Worm (Caenorhabditis elegans) whole organism, L1 larva: ENCODE measurements around the gene dop-6.

Experiments
- C16A3.4 ChIP-seq: fragments of 150-350 bp; optimal IDR thresholded peaks from 2 replicates; lab custom pipeline; 2014; ENCODE audit warnings: missing biosample characterization, missing genetic modification characterization
- F16B12.6 ChIP-seq: fragments of 150-350 bp; optimal IDR thresholded peaks from 2 replicates; lab custom pipeline; 2014; ENCODE audit warnings: missing biosample characterization, missing genetic modification characterization
- alr-1 ChIP-seq: fragments of 200-800 bp; sonication (Bioruptor generic); optimal IDR thresholded peaks from 2 replicates; lab custom pipeline; 2018; ENCODE audit warnings: borderline replicate concordance, mild to moderate bottlenecking, missing genetic modification characterization, missing compliant biosample characterization
- aly-2 ChIP-seq: fragments of 150-350 bp; optimal IDR thresholded peaks from 2 replicates; lab custom pipeline; 2014; ENCODE audit warnings: missing biosample characterization, missing genetic modification characterization
- ama-1 ChIP-seq: fragments of 150-350 bp; optimal IDR thresholded peaks from 2 replicates; lab custom pipeline; 2014
- ceh-63 ChIP-seq: fragments of 200-800 bp; sonication (Bioruptor generic); optimal IDR thresholded peaks from 2 replicates; lab custom pipeline; 2018; ENCODE audit warnings: mild to moderate bottlenecking, missing genetic modification characterization, missing compliant biosample characterization
- ceh-8 ChIP-seq: fragments of 200-800 bp; sonication (Bioruptor generic); optimal IDR thresholded peaks from 2 replicates; lab custom pipeline; 2018; ENCODE audit warnings: mild to moderate bottlenecking, missing genetic modification characterization, moderate library complexity, missing compliant biosample characterization
- ceh-82 ChIP-seq, 3 experiments: fragments of 150-350 bp in 1 of 3; sonication (generic microtip) in 2 of 3; optimal IDR thresholded peaks; 2 replicates each; lab custom pipeline; 2014 to 2017; ENCODE audit warnings: missing biosample characterization in 3 of 3, missing genetic modification characterization in 3 of 3
- ceh-88 ChIP-seq: fragments of 200-800 bp; sonication (Bioruptor generic); IDR thresholded peaks from 2 replicates; pipeline ENCODE4 v1.3.6; 2022; ENCODE audit warnings: missing genetic modification characterization, missing compliant biosample characterization
- ceh-90 ChIP-seq: sonication (generic microtip); optimal IDR thresholded peaks from 2 replicates; lab custom pipeline; 2016; ENCODE audit warnings: missing genetic modification characterization, missing compliant biosample characterization
- ces-1 ChIP-seq: fragments of 150-350 bp; optimal IDR thresholded peaks from 2 replicates; lab custom pipeline; 2014; ENCODE audit warnings: missing biosample characterization, missing genetic modification reagents, missing genetic modification characterization
- efl-3 ChIP-seq: fragments of 200-800 bp; sonication (Bioruptor generic); optimal IDR thresholded peaks from 2 replicates; lab custom pipeline; 2018; ENCODE audit warnings: mild to moderate bottlenecking, missing genetic modification characterization, missing compliant biosample characterization
- egl-13 ChIP-seq: sonication (generic microtip); optimal IDR thresholded peaks from 2 replicates; lab custom pipeline; 2016; ENCODE audit warnings: missing genotype, missing genetic modification reagents, missing genetic modification characterization, missing compliant biosample characterization
- egl-27 ChIP-seq, 2 experiments: fragments of 150-350 bp in 1 of 2; sonication (generic microtip); optimal IDR thresholded peaks; 3 replicates each; lab custom pipeline; 2017 to 2018; ENCODE audit warnings: missing biosample characterization in 2 of 2, missing genetic modification characterization in 2 of 2, missing genetic modification reagents in 2 of 2
- fkh-10 ChIP-seq: sonication (generic microtip); optimal IDR thresholded peaks from 2 replicates; lab custom pipeline; 2017; ENCODE audit warnings: missing biosample characterization, missing genetic modification reagents, missing genetic modification characterization
- fkh-8 ChIP-seq: sonication (generic microtip); optimal IDR thresholded peaks from 2 replicates; lab custom pipeline; 2016; ENCODE audit warnings: mild to moderate bottlenecking, missing genetic modification characterization, missing compliant biosample characterization
- fos-1 ChIP-seq: fragments of 150-350 bp; optimal IDR thresholded peaks from 2 replicates; lab custom pipeline; 2014; ENCODE audit warnings: missing biosample characterization, missing genetic modification characterization
- grh-1 ChIP-seq: fragments of 200-800 bp; sonication (Bioruptor generic); IDR thresholded peaks from 2 replicates; pipeline ENCODE4 v1.3.6; 2022; ENCODE audit warnings: missing genetic modification reagents, missing genetic modification characterization, missing compliant biosample characterization
- hlh-17 ChIP-seq: fragments of 200-800 bp; sonication (Bioruptor generic); optimal IDR thresholded peaks from 2 replicates; lab custom pipeline; 2018; ENCODE audit warnings: missing genetic modification characterization, mild to moderate bottlenecking, missing compliant biosample characterization, moderate library complexity, borderline replicate concordance
- hpl-2 ChIP-seq: fragments of 150-350 bp; optimal IDR thresholded peaks from 2 replicates; lab custom pipeline; 2014; ENCODE audit warnings: missing biosample characterization, missing genetic modification reagents, missing genetic modification characterization
- isw-1 ChIP-seq: fragments of 200-800 bp; sonication (Bioruptor generic); IDR thresholded peaks from 2 replicates; pipeline ENCODE4 v1.3.6; 2022; ENCODE audit warnings: missing genetic modification characterization, missing compliant biosample characterization
- lin-15B ChIP-seq: fragments of 150-350 bp; sonication (generic microtip); optimal IDR thresholded peaks from 3 replicates; lab custom pipeline; 2014; ENCODE audit warnings: missing biosample characterization, missing genetic modification characterization
- lir-3 ChIP-seq: sonication (generic microtip); optimal IDR thresholded peaks from 2 replicates; lab custom pipeline; 2016; ENCODE audit warnings: mild to moderate bottlenecking, missing genetic modification characterization, moderate library complexity, missing compliant biosample characterization; ENCODE audit not compliant: poor library complexity
- lsy-2 ChIP-seq, 2 experiments: fragments of 150-350 bp; optimal IDR thresholded peaks; 2 replicates each; lab custom pipeline; 2014; ENCODE audit warnings: missing biosample characterization in 2 of 2, missing genetic modification characterization in 2 of 2
- mab-9 ChIP-seq: fragments of 200-800 bp; sonication (Bioruptor generic); IDR thresholded peaks from 2 replicates; pipeline ENCODE4 v1.3.6; 2022; ENCODE audit warnings: missing genetic modification reagents, missing genetic modification characterization, missing compliant biosample characterization
- mef-2 ChIP-seq: fragments of 150-350 bp; optimal IDR thresholded peaks from 2 replicates; lab custom pipeline; 2014; ENCODE audit warnings: missing biosample characterization, missing genetic modification characterization
- nhr-19 ChIP-seq: fragments of 200-800 bp; sonication (Bioruptor generic); conservative IDR thresholded peaks from 2 replicates; pipeline ENCODE4 v1.3.6; 2022; ENCODE audit warnings: missing genetic modification characterization, missing compliant biosample characterization
- nhr-28 ChIP-seq: fragments of 150-350 bp; optimal IDR thresholded peaks from 2 replicates; lab custom pipeline; 2014; ENCODE audit warnings: missing biosample characterization, missing genetic modification characterization
- nhr-71 ChIP-seq: sonication (generic microtip); optimal IDR thresholded peaks from 2 replicates; lab custom pipeline; 2016; ENCODE audit warnings: mild to moderate bottlenecking, missing genetic modification characterization, moderate library complexity, missing compliant biosample characterization
- rnt-1 ChIP-seq: sonication (generic microtip); optimal IDR thresholded peaks from 2 replicates; lab custom pipeline; 2016; ENCODE audit warnings: mild to moderate bottlenecking, missing genetic modification characterization, moderate library complexity, missing compliant biosample characterization
- snpc-4 ChIP-seq: fragments of 150-350 bp; optimal IDR thresholded peaks from 2 replicates; lab custom pipeline; 2014; ENCODE audit warnings: missing biosample characterization, missing genetic modification characterization
- swsn-7 ChIP-seq: sonication (generic microtip); optimal IDR thresholded peaks from 2 replicates; lab custom pipeline; 2016; ENCODE audit warnings: missing genetic modification characterization, missing compliant biosample characterization
- tbx-2 ChIP-seq: sonication (generic microtip); optimal IDR thresholded peaks from 2 replicates; lab custom pipeline; 2016; ENCODE audit warnings: missing genetic modification characterization, missing compliant biosample characterization
- tlp-1 ChIP-seq: fragments of 150-350 bp; optimal IDR thresholded peaks from 2 replicates; lab custom pipeline; 2014; ENCODE audit warnings: missing biosample characterization, missing genetic modification characterization
- unc-130 ChIP-seq: fragments of 150-350 bp; optimal IDR thresholded peaks from 2 replicates; lab custom pipeline; 2017; ENCODE audit warnings: missing biosample characterization, missing genetic modification characterization, inconsistent platforms
- unc-86 ChIP-seq: sonication (generic microtip); optimal IDR thresholded peaks from 2 replicates; lab custom pipeline; 2016; ENCODE audit warnings: missing genetic modification characterization, missing compliant biosample characterization
- unc-98 ChIP-seq: fragments of 200-800 bp; sonication (Bioruptor generic); IDR thresholded peaks from 2 replicates; pipeline ENCODE4 v1.3.6; 2022; ENCODE audit warnings: missing genetic modification characterization, missing compliant biosample characterization
- xbp-1 ChIP-seq: sonication (generic microtip); optimal IDR thresholded peaks from 2 replicates; lab custom pipeline; 2016; ENCODE audit warnings: missing genetic modification characterization, missing compliant biosample characterization
- zag-1 ChIP-seq: fragments of 150-350 bp; optimal IDR thresholded peaks from 2 replicates; lab custom pipeline; 2014; ENCODE audit warnings: missing biosample characterization, missing genetic modification characterization

The dop-6 gene

ce11 chrX:4362522-4362921 is 41.9 kb downstream of the dop-6 start, which contains the start of gene F14H12.7:
TSS of gene F14H12.7 (minus strand) at chrX:4362622.
- no peak for TF ChIP-seq alr-1 (tag; lab: Kevin White, UChicago)
- TF ChIP-seq zag-1 (tag; lab: Kevin White, UChicago) = no peak
- TF ChIP-seq egl-13 (tag; lab: Kevin White, UChicago) = no peak
- no peak for TF ChIP-seq nhr-19 (GFP tag; lab: Robert Waterston, UW)
- TF ChIP-seq fos-1 = no peak
- TF ChIP-seq unc-86 (tag; lab: Kevin White, UChicago) = no peak

DNA sequence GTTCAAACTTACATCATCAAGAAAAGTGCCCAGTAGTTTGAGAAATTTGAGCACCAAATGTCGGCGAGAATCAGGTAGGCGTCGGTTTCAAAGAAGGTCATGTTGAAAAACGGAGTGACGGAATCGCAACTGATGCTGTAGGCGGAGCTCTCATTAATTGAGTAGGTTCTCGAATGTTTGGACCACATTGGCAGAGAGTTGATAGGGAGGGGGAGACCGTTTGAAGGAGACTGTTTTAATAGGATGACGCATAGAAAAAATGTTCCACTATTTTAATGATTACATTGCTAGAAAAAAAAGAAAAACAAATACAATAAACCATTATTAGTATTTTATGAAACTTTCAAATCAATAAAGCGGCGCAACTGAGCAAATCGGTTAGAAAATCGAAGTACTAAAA is 42.5 kb downstream of the dop-6 start, which contains the start of gene F14H12.17:
Gene F14H12.17, minus strand, starts transcription at position 101 of the 400 bp plus-strand sequence.
- TF ChIP-seq fos-1 = no peak
- no peak for TF ChIP-seq hpl-2
- no peak for TF ChIP-seq fkh-10 (GFP tag; lab: Kevin White, UChicago)
- no peak for TF ChIP-seq ces-1 (GFP tag; lab: Kevin White, UChicago)
- no peak for TF ChIP-seq egl-27 (tag; optimal IDR thresholded peaks at IDR 0.05; lab: Kevin White, UChicago)
- TF ChIP-seq tlp-1 (tag; lab: Kevin White, UChicago) = no peak
- TF ChIP-seq unc-130 (tag; lab: Kevin White, UChicago) = no peak
- no peak for TF ChIP-seq ceh-82 (tag; optimal IDR thresholded peaks at IDR 0.05; lab: Kevin White, UChicago)
- no peak for TF ChIP-seq tbx-2 (tag; lab: Kevin White, UChicago)
- no peak for TF ChIP-seq swsn-7 (tag; lab: Kevin White, UChicago)
- no peak for TF ChIP-seq F16B12.6 (tag; lab: Kevin White, UChicago)
- no peak for TF ChIP-seq nhr-28
- no peak for TF ChIP-seq unc-98 (GFP tag; lab: Robert Waterston, UW)
- no peak for TF ChIP-seq ama-1 (lab: Kevin White, UChicago)

DNA sequence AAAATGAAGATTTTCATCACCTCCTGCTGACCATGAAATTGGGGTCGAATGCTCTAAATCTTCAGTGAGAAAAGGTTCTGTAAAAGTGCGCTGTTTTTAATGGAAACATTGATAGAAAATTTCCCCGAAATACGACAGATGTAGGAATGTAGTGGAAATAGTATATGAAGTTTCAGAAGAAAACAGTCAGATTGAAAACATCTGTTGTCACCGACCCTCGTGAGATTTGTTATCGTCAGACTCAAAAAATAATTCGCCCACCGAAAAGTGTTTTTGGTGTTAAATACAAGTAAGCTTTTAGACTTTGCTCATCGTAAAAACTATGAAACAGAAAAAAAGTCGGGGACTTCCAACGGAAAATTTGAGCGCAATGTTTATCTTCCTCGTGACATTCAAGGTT is 44.2 kb downstream of the dop-6 start, which contains the start of gene F14H12.8:
Gene F14H12.8, minus strand, starts transcription at position 101 of the 400 bp plus-strand sequence.
- TF ChIP-seq ceh-90 (no peak), hlh-17 (GFP tag; lab: Kevin White, UChicago) (no peak), fkh-10 (GFP tag; lab: Kevin White, UChicago) (no peak)
- TF ChIP-seq, all 84 proteins: peak for 0

- TF ChIP-seq aly-2 (tag; lab: Kevin White, UChicago) (no peak), mef-2 (no peak), isw-1 (GFP tag; lab: Robert Waterston, UW) (no peak), egl-13 (tag; lab: Kevin White, UChicago) (no peak), unc-98 (GFP tag; lab: Robert Waterston, UW) (no peak), zag-1 (tag; lab: Kevin White, UChicago) (no peak), unc-130 (tag; lab: Kevin White, UChicago) (no peak)
- TF ChIP-seq, all 84 proteins: peak for 0
Observed at ce11 chrX:4366231-4366630, 45.6 kb downstream of the dop-6 start, which contains the start of gene R160.3. TSS of gene R160.3 (minus strand) at chrX:4366331.

ce11 chrX:4367414-4367813 is 46.8 kb downstream of the dop-6 start, which contains the start of gene R160.10:
TSS of gene R160.10 (minus strand) at chrX:4367514.
- TF ChIP-seq ceh-88 (GFP tag; lab: Robert Waterston, UW) = no peak
- TF ChIP-seq isw-1 (GFP tag; lab: Robert Waterston, UW) = no peak
- no peak for TF ChIP-seq lir-3 (tag; lab: Kevin White, UChicago)
- TF ChIP-seq ces-1 (GFP tag; lab: Kevin White, UChicago) = no peak

ce11 chrX:4368800-4369199 is 48.1 kb downstream of the dop-6 start, which contains the start of gene R160.4:
TSS of gene R160.4 (minus strand) at chrX:4368900.
- TF ChIP-seq egl-27 (tag; optimal IDR thresholded peaks at IDR 0.05; lab: Kevin White, UChicago) = no peak
- no peak for TF ChIP-seq grh-1 (GFP tag; lab: Robert Waterston, UW)
- TF ChIP-seq lin-15B (tag; lab: Kevin White, UChicago) = no peak
- TF ChIP-seq unc-130 (tag; lab: Kevin White, UChicago) = no peak
- no peak for TF ChIP-seq ceh-88 (GFP tag; lab: Robert Waterston, UW)

- no peak for TF ChIP-seq nhr-71
- no peak for TF ChIP-seq snpc-4
- no peak for TF ChIP-seq ceh-63 (GFP tag; lab: Kevin White, UChicago)
- TF ChIP-seq xbp-1 (tag; lab: Kevin White, UChicago) = no peak
- TF ChIP-seq efl-3 (GFP tag; lab: Kevin White, UChicago) = no peak
- TF ChIP-seq unc-98 (GFP tag; lab: Robert Waterston, UW) = no peak
- TF ChIP-seq hpl-2 = no peak
- no peak for TF ChIP-seq aly-2 (tag; lab: Kevin White, UChicago)
- no peak for TF ChIP-seq ceh-8
- no peak for TF ChIP-seq C16A3.4 (tag; lab: Kevin White, UChicago)
- no peak for TF ChIP-seq lsy-2 (tag; optimal IDR thresholded peaks at IDR 0.05; lab: Kevin White, UChicago)
- no peak for TF ChIP-seq fkh-8
- no peak for TF ChIP-seq mab-9 (GFP tag; lab: Robert Waterston, UW)
- no peak for TF ChIP-seq rnt-1 (tag; lab: Kevin White, UChicago)
Observed at ce11 chrX:4370756-4371155, 50.1 kb downstream of the dop-6 start, which contains the start of gene R160.5. TSS of gene R160.5 (minus strand) at chrX:4370856.
